2 fruit fly cellular contexts compared by ENCODE assay signal in the genomic region with DNA sequence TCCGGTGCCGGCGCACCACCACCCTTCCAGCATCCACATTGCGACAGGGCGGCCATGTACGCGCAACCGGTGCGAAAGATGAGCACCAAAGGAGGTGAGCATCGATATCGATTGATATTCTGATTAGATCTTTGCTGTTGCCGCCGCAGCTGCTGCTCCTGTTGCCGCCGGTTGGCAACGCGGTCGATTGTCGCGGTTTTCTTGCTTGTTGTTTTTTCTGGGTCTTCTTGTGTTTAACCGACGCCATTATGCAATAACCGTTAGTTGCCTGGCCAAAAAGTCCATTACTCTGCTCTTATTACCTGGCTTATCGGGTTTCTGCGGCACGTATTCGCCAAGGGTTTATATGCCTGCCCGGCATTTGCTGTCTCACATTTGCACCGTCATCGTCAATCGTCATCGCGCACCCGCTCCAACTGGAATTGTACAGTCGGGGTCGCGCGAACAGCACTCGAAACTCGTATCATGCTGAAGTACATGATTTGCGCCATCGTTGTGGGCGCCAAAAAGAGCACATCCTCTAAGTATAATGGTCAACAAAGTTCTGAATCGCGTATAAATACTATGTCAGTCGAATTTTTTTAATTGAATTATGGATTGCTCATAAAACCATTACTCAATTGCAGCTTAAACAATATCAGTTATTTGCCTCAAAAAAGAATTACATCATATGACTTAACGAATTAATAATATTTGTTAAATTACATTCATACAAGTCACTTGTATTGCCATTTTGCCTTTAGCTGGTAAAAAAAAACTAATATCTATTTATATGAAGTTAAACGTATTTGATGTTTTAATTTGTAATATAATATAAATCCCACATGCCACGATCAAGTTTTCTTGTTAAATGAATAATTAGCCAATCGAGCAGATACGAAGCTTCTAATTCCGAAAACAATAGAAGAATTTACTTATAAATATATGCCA.
TF ChIP-seq lines count a peak whose summit lies in the region.

A gene (minus strand): TSS at position 51 of the 930 bp plus-strand sequence.

TF ChIP-seq in whole organism, embryonic, 481 proteins besides CTCF, POLR2A, EP300 and RAD21 (continued from another document and continues in another):
- TF ChIP-seq CG17385 (GFP tag; optimal IDR thresholded peaks at IDR 0.05; lab: Kevin White, UChicago) (peak; percentile 20), CG16813 (GFP tag; IDR thresholded peaks at IDR 0.05; lab: Robert Waterston, UW; ENCODE audit: partially characterized antibody) (peak; percentile 49; the same call in 2 of the 3 replicates), CG32772 (GFP tag; IDR thresholded peaks at IDR 0.05; lab: Robert Waterston, UW) (no peak), row (GFP tag; IDR thresholded peaks at IDR 0.05; lab: Robert Waterston, UW) (peak; percentile 39; the same call in 2 of the 3 replicates), sob (GFP tag; IDR thresholded peaks at IDR 0.05; lab: Robert Waterston, UW) (no peak), nmo (GFP tag; optimal IDR thresholded peaks at IDR 0.05; lab: Kevin White, UChicago) (peak; percentile 23), CG7839 (tag; optimal IDR thresholded peaks at IDR 0.05; lab: Kevin White, UChicago) (peak; percentile 54), sim (GFP tag; IDR thresholded peaks at IDR 0.05; lab: Robert Waterston, UW) (no peak), z (GFP tag; IDR thresholded peaks at IDR 0.05; lab: Robert Waterston, UW) (no peak), Hmx (GFP tag; optimal IDR thresholded peaks at IDR 0.05; lab: Kevin White, UChicago) (no peak), zen2 (GFP tag; IDR thresholded peaks at IDR 0.05; lab: Robert Waterston, UW; ENCODE audit: partially characterized antibody) (0 out of 3 replicates have a peak, but pooled peaks have one; percentile 13), pho (GFP tag; optimal IDR thresholded peaks at IDR 0.05; lab: Kevin White, UChicago) (no peak), CG7928 (GFP tag; optimal IDR thresholded peaks at IDR 0.05; lab: Kevin White, UChicago) (no peak), CG15269 (tag; optimal IDR thresholded peaks at IDR 0.05; lab: Kevin White, UChicago) (no peak), grn (GFP tag; optimal IDR thresholded peaks at IDR 0.05; lab: Kevin White, UChicago) (peak; percentile 6), tin (GFP tag; optimal IDR thresholded peaks at IDR 0.05; lab: Kevin White, UChicago) (no peak), Med (GFP tag; lab: Kevin White, UChicago) (peak; percentile 81), Pdp1 (GFP tag; optimal IDR thresholded peaks at IDR 0.05; lab: Kevin White, UChicago) (peak in 1 of 2 experiments; percentile 80), CG1647 (GFP tag; optimal IDR thresholded peaks at IDR 0.05; lab: Kevin White, UChicago) (no peak), Hmr (GFP tag; optimal IDR thresholded peaks at IDR 0.05; lab: Kevin White, UChicago) (peak; percentile 13), gcm2 (GFP tag; optimal IDR thresholded peaks at IDR 0.05; lab: Kevin White, UChicago) (no peak), CG34224 (GFP tag; IDR thresholded peaks at IDR 0.05; lab: Robert Waterston, UW; ENCODE audit: partially characterized antibody) (peak; percentile 14; the same call in 1 of the 3 replicates), vnd (GFP tag; IDR thresholded peaks at IDR 0.05; lab: Robert Waterston, UW; ENCODE audit: partially characterized antibody) (0 out of 3 replicates have a peak, but pooled peaks have one; percentile 21), da (GFP tag; optimal IDR thresholded peaks at IDR 0.05; lab: Kevin White, UChicago) (no peak), CG2120 (GFP tag; optimal IDR thresholded peaks at IDR 0.05; lab: Kevin White, UChicago) (peak; percentile 43), CG12769 (tag; optimal IDR thresholded peaks at IDR 0.05; lab: Kevin White, UChicago) (peak; percentile 15), Lhr (GFP tag; optimal IDR thresholded peaks at IDR 0.05; lab: Kevin White, UChicago) (no peak), CG10979 (tag; optimal IDR thresholded peaks at IDR 0.05; lab: Kevin White, UChicago) (peak; percentile 17), otp (GFP tag; IDR thresholded peaks at IDR 0.05; lab: Robert Waterston, UW) (no peak), CG12155 (GFP tag; optimal IDR thresholded peaks at IDR 0.05; lab: Kevin White, UChicago) (no peak), Aef1 (GFP tag; IDR thresholded peaks at IDR 0.05; lab: Robert Waterston, UW) (no peak), CG8281 (tag; optimal IDR thresholded peaks at IDR 0.05; lab: Kevin White, UChicago) (no peak), CG13894 (tag; optimal IDR thresholded peaks at IDR 0.05; lab: Kevin White, UChicago) (no peak), sens (GFP tag; lab: Kevin White, UChicago) (peak; percentile 66), CG10209 (GFP tag; optimal IDR thresholded peaks at IDR 0.05; lab: Kevin White, UChicago) (peak; percentile 15), ind (GFP tag; optimal IDR thresholded peaks at IDR 0.05; lab: Kevin White, UChicago) (no peak), CG6765 (GFP tag; optimal IDR thresholded peaks at IDR 0.05; lab: Kevin White, UChicago) (peak; percentile 1), CHES-1-like (GFP tag; optimal IDR thresholded peaks at IDR 0.05; lab: Kevin White, UChicago) (no peak), bsh (GFP tag; optimal IDR thresholded peaks at IDR 0.05; lab: Kevin White, UChicago) (no peak), fd96Cb (tag; optimal IDR thresholded peaks at IDR 0.05; lab: Kevin White, UChicago) (no peak), CG3163 (GFP tag; optimal IDR thresholded peaks at IDR 0.05; lab: Kevin White, UChicago) (no peak), bowl (GFP tag; IDR thresholded peaks at IDR 0.05; lab: Robert Waterston, UW) (no peak), stwl (tag; optimal IDR thresholded peaks at IDR 0.05; lab: Kevin White, UChicago) (peak; percentile 15), Adf1 (GFP tag; IDR thresholded peaks at IDR 0.05; lab: Robert Waterston, UW) (no peak), Trl (optimal IDR thresholded peaks at IDR 0.05; lab: Kevin White, UChicago) (no peak), Trl (GFP tag; optimal IDR thresholded peaks at IDR 0.05; lab: Kevin White, UChicago) (no peak), CG10543 (GFP tag; optimal IDR thresholded peaks at IDR 0.05; lab: Kevin White, UChicago) (no peak), CG2678 (tag; optimal IDR thresholded peaks at IDR 0.05; lab: Kevin White, UChicago) (peak; percentile 58), Awh (GFP tag; IDR thresholded peaks at IDR 0.05; lab: Robert Waterston, UW) (no peak), vvl (GFP tag; IDR thresholded peaks at IDR 0.05; lab: Robert Waterston, UW) (peak; percentile 24; the same call in 1 of the 2 replicates), hth (optimal IDR thresholded peaks at IDR 0.05; lab: Kevin White, UChicago) (no peak), CG7786 (GFP tag; optimal IDR thresholded peaks at IDR 0.05; lab: Kevin White, UChicago) (no peak), Ets65A (GFP tag; lab: Kevin White, UChicago) (peak; percentile 81), phol (tag; optimal IDR thresholded peaks at IDR 0.05; lab: Kevin White, UChicago) (peak; percentile 11), CG14860 (GFP tag; IDR thresholded peaks at IDR 0.05; lab: Robert Waterston, UW; ENCODE audit: partially characterized antibody) (peak; percentile 57; the same call in 2 of the 3 replicates), Atf6 (GFP tag; IDR thresholded peaks at IDR 0.05; lab: Robert Waterston, UW) (0 out of 2 replicates have a peak, but pooled peaks have one; percentile 36), CG11504 (tag; optimal IDR thresholded peaks at IDR 0.05; lab: Kevin White, UChicago) (no peak), amos (GFP tag; IDR thresholded peaks at IDR 0.05; lab: Robert Waterston, UW; ENCODE audit: partially characterized antibody) (no peak), Xrp1 (GFP tag; IDR thresholded peaks at IDR 0.05; lab: Robert Waterston, UW) (peak; percentile 19; the same call in 1 of the 2 replicates)

TF ChIP-seq in whole organism, prepupa, 60 proteins besides CTCF, POLR2A, EP300 and RAD21 (continued from another document):
- TF ChIP-seq CG3919 (GFP tag; optimal IDR thresholded peaks at IDR 0.05; lab: Kevin White, UChicago) (peak; percentile 53), Sox102F (GFP tag; optimal IDR thresholded peaks at IDR 0.05; lab: Kevin White, UChicago) (peak; percentile 63), Ets21C (GFP tag; optimal IDR thresholded peaks at IDR 0.05; lab: Kevin White, UChicago) (peak; percentile 35), CG8319 (GFP tag; optimal IDR thresholded peaks at IDR 0.05; lab: Kevin White, UChicago) (no peak), Eip78C (GFP tag; lab: Kevin White, UChicago) (peak; percentile 92), CG10669 (GFP tag; optimal IDR thresholded peaks at IDR 0.05; lab: Kevin White, UChicago) (peak; percentile 42), CG34406 (GFP tag; optimal IDR thresholded peaks at IDR 0.05; lab: Kevin White, UChicago) (peak; percentile 50), Smox (GFP tag; optimal IDR thresholded peaks at IDR 0.05; lab: Kevin White, UChicago) (peak; percentile 59), CG11294 (GFP tag; IDR thresholded peaks at IDR 0.05; lab: Robert Waterston, UW) (no peak), CG8632 (GFP tag; optimal IDR thresholded peaks at IDR 0.05; lab: Kevin White, UChicago) (peak; percentile 24), fkh (GFP tag; optimal IDR thresholded peaks at IDR 0.05; lab: Kevin White, UChicago) (no peak), vri (GFP tag; optimal IDR thresholded peaks at IDR 0.05; lab: Kevin White, UChicago) (peak; percentile 69), CG32006 (GFP tag; optimal IDR thresholded peaks at IDR 0.05; lab: Kevin White, UChicago) (peak; percentile 65), CG3032 (tag; optimal IDR thresholded peaks at IDR 0.05; lab: Kevin White, UChicago) (peak; percentile 27)
